Worm (Caenorhabditis elegans): ENCODE data around the gene str-38.

str-38 gene

ce11 chrV:15766122-15766594, 34.0 kb upstream of the str-38 start, which contains the start of the genes haf-3 and F57A10.2 (continued):
- TF ChIP-seq ceh-91 (GFP tag; IDR thresholded peaks at IDR 0.05) (peak; percentile 67), sea-2 (GFP tag; IDR thresholded peaks at IDR 0.05) (no peak), F33H1.4 (GFP tag; IDR thresholded peaks at IDR 0.05) (peak; percentile 68), lag-1 (GFP tag; IDR thresholded peaks at IDR 0.05) (no peak), madf-3 (GFP tag; IDR thresholded peaks at IDR 0.05) (peak; percentile 81; the same call in 1 of the 2 replicates), dox-1 (GFP tag; IDR thresholded peaks at IDR 0.05) (peak; percentile 93), chd-7 (tag; optimal IDR thresholded peaks at IDR 0.05) (peak; percentile 38), him-1 (tag; optimal IDR thresholded peaks at IDR 0.05) (peak; percentile 65), egl-44 (GFP tag; IDR thresholded peaks at IDR 0.05) (no peak), nhr-27 (tag; optimal IDR thresholded peaks at IDR 0.05) (no peak), cebp-2 (GFP tag; IDR thresholded peaks at IDR 0.05) (no peak), F22D6.2 (tag; optimal IDR thresholded peaks at IDR 0.05) (peak; percentile 12), K12H6.12 (tag; optimal IDR thresholded peaks at IDR 0.05) (peak; percentile 60), hsf-1 (GFP tag; IDR thresholded peaks at IDR 0.05) (peak; percentile 82), ama-1 (optimal IDR thresholded peaks at IDR 0.05) (no peak), ama-1 (GFP tag; optimal IDR thresholded peaks at IDR 0.05) (no peak), ekl-4 (GFP tag; IDR thresholded peaks at IDR 0.05) (peak; percentile 82), ZK185.1 (tag; optimal IDR thresholded peaks at IDR 0.05; ENCODE audit: poor library complexity, severe bottlenecking) (peak; percentile 75), rcor-1 (GFP tag; IDR thresholded peaks at IDR 0.05) (peak; percentile 90), ztf-26 (tag; optimal IDR thresholded peaks at IDR 0.05) (peak; percentile 51), ceh-40 (GFP tag; IDR thresholded peaks at IDR 0.05) (no peak), let-607 (tag; optimal IDR thresholded peaks at IDR 0.05) (peak in 1 of 2 experiments; percentile 71), repo-1 (tag; optimal IDR thresholded peaks at IDR 0.05) (peak; percentile 70), lir-1 (GFP tag; conservative IDR thresholded peaks at IDR 0.05) (peak; percentile 65; the same call in 1 of the 2 replicates), snpc-3.4 (tag; optimal IDR thresholded peaks at IDR 0.05) (peak; percentile 83), Y79H2A.3 (GFP tag; conservative IDR thresholded peaks at IDR 0.05) (no peak), pbrm-1 (GFP tag; IDR thresholded peaks at IDR 0.05) (peak; percentile 92), ceh-58 (GFP tag; IDR thresholded peaks at IDR 0.05) (no peak), Y95B8A.8 (GFP tag; IDR thresholded peaks at IDR 0.05) (no peak), hmg-1.2 (GFP tag; IDR thresholded peaks at IDR 0.05) (peak; percentile 57), somi-1 (GFP tag; optimal IDR thresholded peaks at IDR 0.05) (peak; percentile 31), ceh-100 (GFP tag; IDR thresholded peaks at IDR 0.05) (peak; percentile 86), ztf-25 (GFP tag; IDR thresholded peaks at IDR 0.05) (no peak), egl-18 (GFP tag; IDR thresholded peaks at IDR 0.05) (no peak), ceh-79 (tag; optimal IDR thresholded peaks at IDR 0.05) (no peak), ztf-6 (GFP tag; IDR thresholded peaks at IDR 0.05) (no peak), B0336.3 (GFP tag; IDR thresholded peaks at IDR 0.05) (peak; percentile 86), nfyb-1 (GFP tag; IDR thresholded peaks at IDR 0.05) (peak; percentile 92), attf-5 (GFP tag; optimal IDR thresholded peaks at IDR 0.05) (peak; percentile 50), let-526 (GFP tag; IDR thresholded peaks at IDR 0.05) (0 out of 2 replicates have a peak, but pooled peaks have one; percentile 32), snpc-1.3 (tag; optimal IDR thresholded peaks at IDR 0.05; ENCODE audit: insufficient read depth) (peak; percentile 71), egrh-3 (GFP tag; IDR thresholded peaks at IDR 0.05) (no peak), tlf-1 (GFP tag; optimal IDR thresholded peaks at IDR 0.05) (peak; percentile 88), hmg-20 (GFP tag; IDR thresholded peaks at IDR 0.05) (peak; percentile 75; the same call in 1 of the 2 replicates), nhr-90 (tag; optimal IDR thresholded peaks at IDR 0.05) (no peak), lin-40 (tag; optimal IDR thresholded peaks at IDR 0.05) (peak; percentile 93), nhr-179 (tag; optimal IDR thresholded peaks at IDR 0.05) (no peak), lin-54 (GFP tag; optimal IDR thresholded peaks at IDR 0.05) (peak; percentile 99), F57A8.1 (GFP tag; optimal IDR thresholded peaks at IDR 0.05) (no peak)
